Fruit fly (Drosophila melanogaster) whole organism, embryonic: ENCODE data around the gene Alg9.

Experiments used
- ATbp ChIP-seq: fragments of 200-800 bp; sonication (Bioruptor generic); optimal IDR thresholded peaks from 2 replicates; lab custom pipeline; 2017; ENCODE audit warnings: missing biosample characterization, mild to moderate bottlenecking, missing genetic modification characterization, missing genetic modification reagents
- Aef1 ChIP-seq: fragments of 200-800 bp; sonication (Bioruptor generic); IDR thresholded peaks from 3 replicates; pipeline ENCODE4 v1.3.6; 2022; ENCODE audit warnings: missing biosample characterization, missing genetic modification characterization
- Asciz ChIP-seq: fragments of 200-800 bp; sonication (Bioruptor generic); optimal IDR thresholded peaks from 2 replicates; lab custom pipeline; 2017; ENCODE audit warnings: missing biosample characterization, mild to moderate bottlenecking, missing genetic modification characterization, missing genetic modification reagents
- CG12104 ChIP-seq: fragments of 200-800 bp; sonication (Bioruptor generic); optimal IDR thresholded peaks from 3 replicates; lab custom pipeline; 2016; ENCODE audit warnings: missing biosample characterization, missing genetic modification characterization
- CG12236 ChIP-seq: fragments of 200-800 bp; sonication (Bioruptor generic); optimal IDR thresholded peaks from 2 replicates; lab custom pipeline; 2016; ENCODE audit warnings: missing biosample characterization, missing genetic modification characterization
- CG14050 ChIP-seq: fragments of 200-800 bp; sonication (Bioruptor generic); IDR thresholded peaks from 3 replicates; pipeline ENCODE4 v1.3.6; 2022; ENCODE audit warnings: missing biosample characterization, missing genetic modification characterization
- CG15073 ChIP-seq: fragments of 200-800 bp; sonication (Bioruptor generic); optimal IDR thresholded peaks from 2 replicates; lab custom pipeline; 2016; ENCODE audit warnings: missing biosample characterization, missing genetic modification characterization
- CG17385 ChIP-seq: fragments of 200-800 bp; sonication (Bioruptor generic); optimal IDR thresholded peaks from 3 replicates; lab custom pipeline; 2018; ENCODE audit warnings: missing biosample characterization, mild to moderate bottlenecking, missing genetic modification characterization
- CG17568 ChIP-seq: fragments of 200-800 bp; sonication (Bioruptor generic); optimal IDR thresholded peaks from 2 replicates; lab custom pipeline; 2018; ENCODE audit warnings: missing biosample characterization, mild to moderate bottlenecking, missing genetic modification characterization, moderate library complexity
- CG17612 ChIP-seq: fragments of 200-800 bp; sonication (Bioruptor generic); IDR thresholded peaks from 2 replicates; pipeline ENCODE4 v1.3.6; 2022; ENCODE audit warnings: missing biosample characterization, missing genetic modification characterization
- CG17912 ChIP-seq: fragments of 200-800 bp; sonication (Bioruptor generic); optimal IDR thresholded peaks from 2 replicates; lab custom pipeline; 2018; ENCODE audit warnings: missing biosample characterization, mild to moderate bottlenecking, missing genetic modification characterization
- CG18764 ChIP-seq: fragments of 200-800 bp; sonication (Bioruptor generic); optimal IDR thresholded peaks from 3 replicates; lab custom pipeline; 2016; ENCODE audit warnings: missing biosample characterization, missing genetic modification characterization
- CG33557 ChIP-seq: fragments of 200-800 bp; sonication (Bioruptor generic); optimal IDR thresholded peaks from 2 replicates; lab custom pipeline; 2019; ENCODE audit warnings: missing biosample characterization, mild to moderate bottlenecking, missing genetic modification characterization, moderate library complexity
- CG34376 ChIP-seq: fragments of 200-800 bp; sonication (Bioruptor generic); optimal IDR thresholded peaks from 2 replicates; lab custom pipeline; 2018; ENCODE audit warnings: missing biosample characterization, mild to moderate bottlenecking, missing genetic modification characterization
- CG4424 ChIP-seq: fragments of 200-800 bp; sonication (Bioruptor generic); optimal IDR thresholded peaks from 3 replicates; lab custom pipeline; 2016; ENCODE audit warnings: missing biosample characterization, missing genetic modification characterization
- CG4820 ChIP-seq: fragments of 200-800 bp; sonication (Bioruptor generic); optimal IDR thresholded peaks from 3 replicates; lab custom pipeline; 2016; ENCODE audit warnings: missing biosample characterization, missing genetic modification characterization
- CG6175 ChIP-seq: fragments of 200-800 bp; sonication (Bioruptor generic); IDR thresholded peaks from 3 replicates; pipeline ENCODE4 v1.3.6; 2022; ENCODE audit warnings: missing biosample characterization, missing genetic modification characterization
- CG6813 ChIP-seq: fragments of 200-800 bp; sonication (Bioruptor generic); optimal IDR thresholded peaks from 2 replicates; lab custom pipeline; 2017; ENCODE audit warnings: missing biosample characterization, missing genetic modification characterization, mild to moderate bottlenecking, moderate library complexity, missing genetic modification reagents
- CG9876 ChIP-seq: fragments of 200-800 bp; sonication (Bioruptor generic); optimal IDR thresholded peaks from 2 replicates; lab custom pipeline; 2016; ENCODE audit warnings: missing biosample characterization, missing genetic modification characterization
- CoRest ChIP-seq: fragments of 200-800 bp; sonication (Bioruptor generic); optimal IDR thresholded peaks from 3 replicates; lab custom pipeline; 2018; ENCODE audit warnings: missing biosample characterization, mild to moderate bottlenecking, missing genetic modification characterization, moderate library complexity
- Dp ChIP-seq: fragments of 200-800 bp; sonication (Bioruptor generic); optimal IDR thresholded peaks from 2 replicates; lab custom pipeline; 2018; ENCODE audit warnings: missing biosample characterization, mild to moderate bottlenecking, missing genetic modification characterization, moderate library complexity
- Gug ChIP-seq: fragments of 200-800 bp; sonication (Bioruptor generic); IDR thresholded peaks from 4 replicates; pipeline ENCODE4 v1.3.6; 2022; ENCODE audit warnings: missing biosample characterization, missing genetic modification characterization
- HLH3B ChIP-seq: fragments of 200-800 bp; sonication (Bioruptor generic); IDR thresholded peaks from 2 replicates; pipeline ENCODE4 v1.3.6; 2022; ENCODE audit warnings: missing biosample characterization, missing genetic modification characterization
- Hsf ChIP-seq: fragments of 200-800 bp; sonication (Bioruptor generic); optimal IDR thresholded peaks from 3 replicates; lab custom pipeline; 2016; ENCODE audit warnings: missing biosample characterization, missing genetic modification characterization
- MBD-R2 ChIP-seq: fragments of 200-800 bp; sonication (Bioruptor generic); IDR thresholded peaks from 2 replicates; pipeline ENCODE4 v1.3.6; 2022; ENCODE audit warnings: missing biosample characterization, missing genetic modification characterization
- Meics ChIP-seq: fragments of 200-800 bp; sonication (Bioruptor generic); optimal IDR thresholded peaks from 2 replicates; lab custom pipeline; 2017; ENCODE audit warnings: missing biosample characterization, mild to moderate bottlenecking, missing genetic modification characterization
- Mes4 ChIP-seq: fragments of 200-800 bp; sonication (Bioruptor generic); optimal IDR thresholded peaks from 2 replicates; lab custom pipeline; 2016; ENCODE audit warnings: missing biosample characterization, missing genetic modification characterization
- Mrtf ChIP-seq: fragments of 200-800 bp; sonication (Bioruptor generic); IDR thresholded peaks from 3 replicates; pipeline ENCODE4 v1.3.6; 2022; ENCODE audit warnings: missing biosample characterization, missing genetic modification characterization
- Nf-YB ChIP-seq: fragments of 200-800 bp; sonication (Bioruptor generic); optimal IDR thresholded peaks from 3 replicates; lab custom pipeline; 2019; ENCODE audit warnings: missing biosample characterization, mild to moderate bottlenecking, missing genetic modification characterization, moderate library complexity
- NfI ChIP-seq: fragments of 200-800 bp; sonication (Bioruptor generic); optimal IDR thresholded peaks from 3 replicates; lab custom pipeline; 2018; ENCODE audit warnings: missing biosample characterization, mild to moderate bottlenecking, missing genetic modification characterization, moderate library complexity
- Six4 ChIP-seq: fragments of 200-800 bp; sonication (Bioruptor generic); optimal IDR thresholded peaks from 2 replicates; lab custom pipeline; 2016; ENCODE audit warnings: missing biosample characterization, missing genetic modification characterization
- TFAM ChIP-seq: fragments of 200-800 bp; sonication (Bioruptor generic); optimal IDR thresholded peaks from 2 replicates; lab custom pipeline; 2017; ENCODE audit warnings: missing biosample characterization, missing genetic modification characterization, inconsistent platforms
- Usf ChIP-seq: fragments of 200-800 bp; sonication (Bioruptor generic); optimal IDR thresholded peaks from 2 replicates; lab custom pipeline; 2017; ENCODE audit warnings: missing genotype, missing biosample characterization, missing genetic modification characterization
- ac ChIP-seq: fragments of 200-800 bp; sonication (Bioruptor generic); optimal IDR thresholded peaks from 3 replicates; lab custom pipeline; 2017; ENCODE audit warnings: missing biosample characterization, mild to moderate bottlenecking, missing genetic modification characterization
- bcd ChIP-seq: fragments of 200-800 bp; sonication (Bioruptor generic); optimal IDR thresholded peaks from 2 replicates; lab custom pipeline; 2017; ENCODE audit warnings: missing biosample characterization, mild to moderate bottlenecking, missing genetic modification characterization
- dati ChIP-seq: fragments of 200-800 bp; sonication (Bioruptor generic); IDR thresholded peaks from 2 replicates; pipeline ENCODE4 v1.3.6; 2022; ENCODE audit warnings: missing biosample characterization, missing genetic modification characterization
- en ChIP-seq: fragments of 200-800 bp; sonication (Bioruptor generic); optimal IDR thresholded peaks from 2 replicates; lab custom pipeline; 2016; ENCODE audit warnings: missing biosample characterization, missing genetic modification characterization
- inv ChIP-seq: fragments of 200-800 bp; sonication (Bioruptor generic); IDR thresholded peaks from 2 replicates; pipeline ENCODE4 v1.3.6; 2022; ENCODE audit warnings: missing biosample characterization, missing genetic modification characterization; ENCODE audit not compliant: partially characterized antibody
- phol ChIP-seq: fragments of 200-800 bp; sonication (Bioruptor generic); optimal IDR thresholded peaks from 3 replicates; lab custom pipeline; 2018; ENCODE audit warnings: missing biosample characterization, mild to moderate bottlenecking, missing genetic modification characterization, moderate library complexity
- pnt ChIP-seq: fragments of 200-800 bp; sonication (Bioruptor generic); optimal IDR thresholded peaks from 3 replicates; lab custom pipeline; 2016; ENCODE audit warnings: missing biosample characterization, missing genetic modification characterization
- pros ChIP-seq: fragments of 200-800 bp; sonication (Bioruptor generic); optimal IDR thresholded peaks from 3 replicates; lab custom pipeline; 2019; ENCODE audit warnings: missing biosample characterization, mild to moderate bottlenecking, missing genetic modification characterization, moderate library complexity
- pum ChIP-seq: fragments of 200-800 bp; sonication (Bioruptor generic); optimal IDR thresholded peaks from 2 replicates; lab custom pipeline; 2016; ENCODE audit warnings: missing biosample characterization, missing genetic modification characterization
- rib ChIP-seq: fragments of 200-800 bp; sonication (Bioruptor generic); IDR thresholded peaks from 2 replicates; pipeline ENCODE4 v1.3.6; 2022; ENCODE audit warnings: missing biosample characterization, missing genetic modification characterization
- salm ChIP-seq: fragments of 200-800 bp; sonication (Bioruptor generic); optimal IDR thresholded peaks from 2 replicates; lab custom pipeline; 2018; ENCODE audit warnings: missing biosample characterization, mild to moderate bottlenecking, missing genetic modification characterization
- scrt ChIP-seq: fragments of 200-800 bp; sonication (Bioruptor generic); optimal IDR thresholded peaks from 2 replicates; lab custom pipeline; 2018; ENCODE audit warnings: missing biosample characterization, mild to moderate bottlenecking, missing genetic modification characterization, moderate library complexity
- sens ChIP-seq: fragments of 200-800 bp; sonication (Bioruptor generic); peaks from one replicate; lab custom pipeline; 2016; ENCODE audit warnings: missing biosample characterization, missing genetic modification characterization
- tap ChIP-seq: fragments of 200-800 bp; optimal IDR thresholded peaks from 3 replicates; lab custom pipeline; 2019; ENCODE audit warnings: missing biosample characterization, mild to moderate bottlenecking, missing genetic modification characterization, moderate library complexity
- toy ChIP-seq: fragments of 200-800 bp; sonication (Bioruptor generic); IDR thresholded peaks from 2 replicates; pipeline ENCODE4 v1.3.6; 2022; ENCODE audit warnings: missing biosample characterization, missing genetic modification characterization
- tx ChIP-seq: fragments of 200-800 bp; sonication (Bioruptor generic); optimal IDR thresholded peaks from 2 replicates; lab custom pipeline; 2016; ENCODE audit warnings: missing biosample characterization, missing genetic modification characterization
- vnd ChIP-seq: fragments of 200-800 bp; sonication (Bioruptor generic); IDR thresholded peaks from 3 replicates; pipeline ENCODE4 v1.3.6; 2022; ENCODE audit warnings: missing biosample characterization, missing genetic modification characterization; ENCODE audit not compliant: partially characterized antibody

Gene Alg9

DNA sequence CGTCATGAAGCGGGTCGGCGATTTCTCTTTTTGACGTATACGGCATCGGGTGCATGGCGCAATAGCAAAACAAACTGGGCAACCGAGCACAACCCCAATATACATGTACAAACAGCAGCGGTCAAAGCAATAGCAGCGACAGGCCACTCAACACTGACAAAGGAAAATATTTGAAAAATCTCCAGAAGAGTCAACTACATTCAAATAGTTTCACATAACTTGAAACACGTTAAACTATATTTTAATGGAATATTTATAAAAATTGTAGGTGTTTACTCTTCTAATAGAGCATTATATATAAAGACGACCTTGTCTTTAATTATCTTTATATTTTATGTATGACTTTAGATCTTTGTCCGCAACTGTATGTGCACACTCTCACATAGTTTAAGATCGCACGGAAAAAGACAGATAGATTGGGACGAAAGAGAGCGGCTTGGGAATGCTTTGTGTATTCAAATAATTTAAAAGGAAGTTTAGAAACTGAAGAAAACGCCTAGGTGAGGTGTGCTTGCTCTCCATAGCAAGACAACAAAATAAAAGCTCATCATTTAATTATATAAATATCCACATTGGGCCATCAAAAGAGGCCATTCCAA, 13.9 kb upstream of the Alg9 start (continued):
- TF ChIP-seq ac (GFP tag; lab: Kevin White, UChicago) (peak; percentile 18), Six4 (GFP tag; lab: Kevin White, UChicago) (peak; percentile 61), CG15073 (GFP tag; lab: Kevin White, UChicago) (no peak), CG18764 (GFP tag; lab: Kevin White, UChicago) (peak; percentile 19), pros (GFP tag; lab: Kevin White, UChicago) (peak; percentile 31), Hsf (GFP tag; lab: Kevin White, UChicago) (peak; percentile 53), Mrtf (GFP tag; lab: Robert Waterston, UW) (peak; percentile 63; the same call in 1 of the 3 replicates), CG4424 (GFP tag; lab: Kevin White, UChicago) (peak; percentile 67), NfI (GFP tag; lab: Kevin White, UChicago) (peak; percentile 72), bcd (GFP tag; lab: Kevin White, UChicago) (peak; percentile 69), ATbp (GFP tag; lab: Kevin White, UChicago) (peak; percentile 78), CG6813 (GFP tag; lab: Kevin White, UChicago) (peak; percentile 21), CG9876 (GFP tag; lab: Kevin White, UChicago) (no peak), CG12236 (GFP tag; lab: Kevin White, UChicago) (peak; percentile 14), en (no peak), tx (GFP tag; lab: Kevin White, UChicago) (peak; percentile 10), CG6175 (GFP tag; lab: Robert Waterston, UW) (no peak), pum (peak; percentile 31), CG34376 (GFP tag; lab: Kevin White, UChicago) (peak; percentile 5), CG17568 (GFP tag; lab: Kevin White, UChicago) (peak; percentile 50), Usf (GFP tag; lab: Kevin White, UChicago) (no peak), CG17385 (peak; percentile 76), rib (no peak), toy (no peak), CG14050 (GFP tag; lab: Robert Waterston, UW) (peak; percentile 60), Nf-YB (peak; percentile 63), dati (GFP tag; lab: Robert Waterston, UW) (no peak), pnt (GFP tag; lab: Kevin White, UChicago) (peak; percentile 23), vnd (GFP tag; lab: Robert Waterston, UW) (no peak), inv (no peak), tap (tag; lab: Kevin White, UChicago) (peak; percentile 77), CG17912 (no peak), Meics (GFP tag; lab: Kevin White, UChicago) (peak; percentile 68), CG33557 (GFP tag; lab: Kevin White, UChicago) (peak; percentile 66), CG17612 (0 out of 2 replicates have a peak, but pooled peaks have one; percentile 14), Mes4 (GFP tag; lab: Kevin White, UChicago) (peak; percentile 36), TFAM (GFP tag; lab: Kevin White, UChicago) (no peak), Gug (GFP tag; lab: Robert Waterston, UW) (peak; percentile 35; the same call in 1 of the 4 replicates), Asciz (GFP tag; lab: Kevin White, UChicago) (peak; percentile 72), Aef1 (GFP tag; lab: Robert Waterston, UW) (peak; percentile 63), phol (tag; lab: Kevin White, UChicago) (peak; percentile 82), CoRest (tag; lab: Kevin White, UChicago) (peak; percentile 80), MBD-R2 (0 out of 2 replicates have a peak, but pooled peaks have one; percentile 14), Dp (GFP tag; lab: Kevin White, UChicago) (no peak), CG4820 (GFP tag; lab: Kevin White, UChicago) (peak; percentile 66), salm (peak; percentile 68), sens (GFP tag; lab: Kevin White, UChicago) (peak; percentile 91), scrt (GFP tag; lab: Kevin White, UChicago) (peak; percentile 52), CG12104 (peak; percentile 67), HLH3B (GFP tag; lab: Robert Waterston, UW) (peak; percentile 66)
